Fruit fly (Drosophila melanogaster): ENCODE measurements around the gene Task7.

Task7 gene

dm6 chr3R:9428189-9428699 is 16.2 kb upstream of the Task7 start (continued):
- TF ChIP-seq Lpt (GFP tag; optimal IDR thresholded peaks at IDR 0.05) (peak; percentile 68), Atf6 (GFP tag; IDR thresholded peaks at IDR 0.05) (peak; percentile 66), CG10209 (GFP tag; optimal IDR thresholded peaks at IDR 0.05) (peak; percentile 14), scrt (GFP tag; optimal IDR thresholded peaks at IDR 0.05) (peak; percentile 8), CG3407 (GFP tag; optimal IDR thresholded peaks at IDR 0.05) (peak; percentile 35), CG31441 (GFP tag; IDR thresholded peaks at IDR 0.05) (no peak), NfI (GFP tag; optimal IDR thresholded peaks at IDR 0.05) (no peak), crol (GFP tag; IDR thresholded peaks at IDR 0.05) (peak; percentile 71), pita (GFP tag; optimal IDR thresholded peaks at IDR 0.05) (no peak), az2 (GFP tag; optimal IDR thresholded peaks at IDR 0.05) (no peak), kni (GFP tag; optimal IDR thresholded peaks at IDR 0.05) (peak; percentile 87), Side (GFP tag; optimal IDR thresholded peaks at IDR 0.05) (peak; percentile 41), ranshi (GFP tag; IDR thresholded peaks at IDR 0.05) (peak; percentile 31; the same call in 1 of the 2 replicates), her (GFP tag; optimal IDR thresholded peaks at IDR 0.05) (peak; percentile 34), CG18599 (GFP tag; optimal IDR thresholded peaks at IDR 0.05) (peak; percentile 60), CG18764 (GFP tag; optimal IDR thresholded peaks at IDR 0.05) (no peak), Asciz (GFP tag; optimal IDR thresholded peaks at IDR 0.05) (peak; percentile 64), Vsx1 (GFP tag; optimal IDR thresholded peaks at IDR 0.05) (peak; percentile 49), repo (GFP tag; optimal IDR thresholded peaks at IDR 0.05) (no peak), schlank (tag; optimal IDR thresholded peaks at IDR 0.05) (peak; percentile 41), ATbp (GFP tag; optimal IDR thresholded peaks at IDR 0.05) (peak; percentile 71), twi (tag; optimal IDR thresholded peaks at IDR 0.05) (peak; percentile 38), CG12299 (tag; optimal IDR thresholded peaks at IDR 0.05) (peak; percentile 9), sr (GFP tag; IDR thresholded peaks at IDR 0.05) (no peak), ftz-f1 (GFP tag; optimal IDR thresholded peaks at IDR 0.05) (peak; percentile 32), lab (GFP tag; optimal IDR thresholded peaks at IDR 0.05) (peak; percentile 87), Atf-2 (GFP tag; optimal IDR thresholded peaks at IDR 0.05) (no peak), wdn (GFP tag; IDR thresholded peaks at IDR 0.05) (no peak), slou (GFP tag; optimal IDR thresholded peaks at IDR 0.05) (no peak), CG6689 (GFP tag; IDR thresholded peaks at IDR 0.05) (no peak), CG13894 (tag; optimal IDR thresholded peaks at IDR 0.05) (peak; percentile 2), Sry-β (GFP tag; optimal IDR thresholded peaks at IDR 0.05) (no peak), CG7271 (tag; optimal IDR thresholded peaks at IDR 0.05) (no peak), CG2116 (GFP tag; optimal IDR thresholded peaks at IDR 0.05) (no peak), CG9727 (GFP tag; optimal IDR thresholded peaks at IDR 0.05) (peak; percentile 19), sob (GFP tag; IDR thresholded peaks at IDR 0.05) (peak; percentile 42; the same call in 1 of the 2 replicates), nerfin-1 (tag; optimal IDR thresholded peaks at IDR 0.05) (peak; percentile 49), grau (tag; optimal IDR thresholded peaks at IDR 0.05) (no peak), pfk (GFP tag; optimal IDR thresholded peaks at IDR 0.05) (peak; percentile 66), bowl (GFP tag; IDR thresholded peaks at IDR 0.05) (peak; percentile 47; the same call in 1 of the 2 replicates), eve (GFP tag; optimal IDR thresholded peaks at IDR 0.05) (no peak), pb (GFP tag; optimal IDR thresholded peaks at IDR 0.05) (peak; percentile 8), GATAe (GFP tag; conservative IDR thresholded peaks at IDR 0.05) (no peak), sqz (GFP tag; optimal IDR thresholded peaks at IDR 0.05) (peak; percentile 76), Eip74EF (GFP tag; optimal IDR thresholded peaks at IDR 0.05) (peak in 1 of 2 experiments; percentile 57), yki (optimal IDR thresholded peaks at IDR 0.05) (peak; percentile 97), CG12391 (tag; optimal IDR thresholded peaks at IDR 0.05) (no peak), E2f1 (GFP tag; IDR thresholded peaks at IDR 0.05) (no peak), CG9876 (GFP tag; optimal IDR thresholded peaks at IDR 0.05) (no peak), CG12769 (tag; optimal IDR thresholded peaks at IDR 0.05) (peak; percentile 94)

All from whole organism, embryonic.